Worm (Caenorhabditis elegans) whole organism, mixed stage, embryonic: Measurements from ENCODE around the gene F55G11.6.

Experiments
- M03D4.4 ChIP-seq: sonication (generic microtip); optimal IDR thresholded peaks from 2 replicates; lab custom pipeline; 2017; ENCODE audit warnings: mild to moderate bottlenecking, missing genetic modification characterization, missing compliant biosample characterization
- bed-3 ChIP-seq: fragments of 200-800 bp; sonication (Bioruptor generic); optimal IDR thresholded peaks from 3 replicates; lab custom pipeline; 2018; ENCODE audit warnings: mild to moderate bottlenecking, missing genetic modification characterization, moderate library complexity, missing compliant biosample characterization
- blmp-1 ChIP-seq: fragments of 150-350 bp; optimal IDR thresholded peaks from 2 replicates; lab custom pipeline; 2014; ENCODE audit warnings: missing biosample characterization, missing genetic modification characterization
- ceh-83 ChIP-seq: fragments of 200-800 bp; sonication (Bioruptor generic); optimal IDR thresholded peaks from 2 replicates; lab custom pipeline; 2018; ENCODE audit warnings: mild to moderate bottlenecking, missing genetic modification characterization, missing compliant biosample characterization
- ces-1 ChIP-seq: fragments of 150-350 bp; optimal IDR thresholded peaks from 2 replicates; lab custom pipeline; 2014; ENCODE audit warnings: missing biosample characterization, missing genetic modification reagents, missing genetic modification characterization
- cnd-1 ChIP-seq: fragments of 200-800 bp; sonication (Bioruptor generic); optimal IDR thresholded peaks from 2 replicates; lab custom pipeline; 2018; ENCODE audit warnings: mild to moderate bottlenecking, missing genetic modification characterization, missing compliant biosample characterization
- drap-1 ChIP-seq: fragments of 200-800 bp; sonication (Bioruptor generic); optimal IDR thresholded peaks from 3 replicates; lab custom pipeline; 2018; ENCODE audit warnings: mild to moderate bottlenecking, missing genetic modification characterization, missing compliant biosample characterization
- elt-1 ChIP-seq: sonication (generic microtip); optimal IDR thresholded peaks from 2 replicates; lab custom pipeline; 2017; ENCODE audit warnings: missing genetic modification characterization, mild to moderate bottlenecking, missing compliant biosample characterization, antibody characterized with exemption, moderate library complexity, borderline replicate concordance; ENCODE audit not compliant: insufficient read depth
- elt-3 ChIP-seq: fragments of 150-350 bp; optimal IDR thresholded peaks from 2 replicates; lab custom pipeline; 2014; ENCODE audit warnings: missing biosample characterization, missing genetic modification characterization
- flh-1 ChIP-seq: fragments of 200-800 bp; sonication (Bioruptor generic); optimal IDR thresholded peaks from 2 replicates; lab custom pipeline; 2018; ENCODE audit warnings: mild to moderate bottlenecking, missing genetic modification characterization, moderate library complexity, missing compliant biosample characterization
- hlh-1 ChIP-seq: fragments of 150-350 bp; optimal IDR thresholded peaks from 2 replicates; lab custom pipeline; 2014; ENCODE audit warnings: missing biosample characterization, missing genetic modification reagents, missing genetic modification characterization
- lin-13 ChIP-seq: fragments of 150-350 bp; optimal IDR thresholded peaks from 2 replicates; lab custom pipeline; 2014; ENCODE audit warnings: missing biosample characterization, missing genetic modification characterization
- mab-5 ChIP-seq: fragments of 150-350 bp; optimal IDR thresholded peaks from 2 replicates; lab custom pipeline; 2014; ENCODE audit warnings: missing biosample characterization, missing genetic modification characterization
- mep-1 ChIP-seq: fragments of 150-350 bp; optimal IDR thresholded peaks from 2 replicates; lab custom pipeline; 2017; ENCODE audit warnings: missing biosample characterization, missing genetic modification reagents, missing genetic modification characterization, inconsistent platforms
- mls-2 ChIP-seq: sonication (generic microtip); optimal IDR thresholded peaks from 2 replicates; lab custom pipeline; 2016; ENCODE audit warnings: mild to moderate bottlenecking, missing genetic modification characterization, moderate library complexity, missing compliant biosample characterization
- nhr-12 ChIP-seq: fragments of 150-350 bp; optimal IDR thresholded peaks from 2 replicates; lab custom pipeline; 2014; ENCODE audit warnings: missing biosample characterization, missing genetic modification characterization
- nhr-2 ChIP-seq: fragments of 150-350 bp; optimal IDR thresholded peaks from 2 replicates; lab custom pipeline; 2014; ENCODE audit warnings: missing biosample characterization, missing genetic modification characterization
- nhr-237 ChIP-seq: fragments of 150-350 bp; optimal IDR thresholded peaks from 2 replicates; lab custom pipeline; 2014; ENCODE audit warnings: missing biosample characterization, missing genetic modification characterization
- nhr-76 ChIP-seq: sonication (generic microtip); optimal IDR thresholded peaks from 2 replicates; lab custom pipeline; 2017; ENCODE audit warnings: missing biosample characterization, missing genetic modification characterization
- pha-4 ChIP-seq: fragments of 150-350 bp; optimal IDR thresholded peaks from 2 replicates; lab custom pipeline; 2018; ENCODE audit warnings: missing biosample characterization, missing genetic modification reagents, missing genetic modification characterization
- sem-2 ChIP-seq: fragments of 200-800 bp; sonication (Bioruptor generic); optimal IDR thresholded peaks from 2 replicates; lab custom pipeline; 2018; ENCODE audit warnings: mild to moderate bottlenecking, missing genetic modification characterization, missing compliant biosample characterization
- snpc-4 ChIP-seq: fragments of 150-350 bp; optimal IDR thresholded peaks from 2 replicates; lab custom pipeline; 2014; ENCODE audit warnings: missing biosample characterization, missing genetic modification characterization
- sptf-1 ChIP-seq: sonication (generic microtip); optimal IDR thresholded peaks from 2 replicates; lab custom pipeline; 2017; ENCODE audit warnings: mild to moderate bottlenecking, missing genetic modification characterization, moderate library complexity, missing compliant biosample characterization
- unc-120 ChIP-seq: sonication (generic microtip); optimal IDR thresholded peaks from 2 replicates; lab custom pipeline; 2017; ENCODE audit warnings: missing genetic modification characterization, missing compliant biosample characterization; ENCODE audit not compliant: poor library complexity, severe bottlenecking
- unc-39 ChIP-seq: fragments of 150-350 bp; optimal IDR thresholded peaks from 2 replicates; lab custom pipeline; 2014; ENCODE audit warnings: missing biosample characterization, missing genetic modification characterization
- unc-62 ChIP-seq: fragments of 150-350 bp; optimal IDR thresholded peaks from 2 replicates; lab custom pipeline; 2014; ENCODE audit warnings: missing biosample characterization, missing genetic modification reagents, missing genetic modification characterization
- zip-8 ChIP-seq: fragments of 150-350 bp; optimal IDR thresholded peaks from 2 replicates; lab custom pipeline; 2014; ENCODE audit warnings: missing biosample characterization, missing genetic modification characterization
- ztf-11 ChIP-seq: fragments of 150-350 bp; optimal IDR thresholded peaks from 2 replicates; lab custom pipeline; 2014; ENCODE audit warnings: missing biosample characterization, missing genetic modification characterization

Gene F55G11.6

DNA sequence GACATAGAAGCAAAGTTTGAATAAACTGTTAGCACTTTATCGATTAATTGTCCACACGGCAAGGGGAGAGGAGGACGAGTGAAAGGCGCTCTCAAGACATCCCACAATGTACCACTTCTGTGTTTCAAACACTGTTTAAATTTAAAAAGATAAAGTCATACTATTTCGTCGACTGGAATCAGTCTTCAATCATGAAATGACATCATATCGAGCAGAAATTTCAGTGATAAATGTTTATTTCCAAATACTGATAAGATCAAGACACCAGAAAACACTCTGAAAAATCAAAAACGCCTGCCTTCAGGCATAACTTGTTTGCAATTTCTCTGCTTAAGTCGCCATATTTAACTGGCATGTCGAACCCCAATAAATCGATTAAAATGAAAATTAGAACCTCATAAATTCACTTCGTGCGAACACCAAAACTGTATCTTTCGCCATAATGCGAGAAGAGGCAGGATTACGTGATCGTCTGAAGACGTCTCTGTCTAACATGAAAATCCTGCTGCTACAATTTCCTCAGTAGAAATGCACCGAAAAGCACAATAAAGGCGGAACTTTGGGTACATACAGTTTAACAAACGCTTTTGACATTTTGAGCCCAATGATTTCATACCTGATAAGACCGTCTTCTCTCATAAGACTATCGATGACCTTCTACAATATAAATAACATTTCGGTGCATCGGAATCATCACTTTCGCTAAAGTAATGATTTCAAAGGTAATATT, 20.6 kb downstream of the F55G11.6 start, which contains the start of gene K10D11.2:
TSS of gene K10D11.2 (plus strand) at position 680 of the 730 bp plus-strand sequence.
- TF ChIP-seq elt-1 (tag; lab: Kevin White, UChicago) (no peak), mab-5 (tag; lab: Kevin White, UChicago) (no peak), cnd-1 (tag; lab: Kevin White, UChicago) (no peak), unc-62 (GFP tag; lab: Kevin White, UChicago) (no peak), mep-1 (tag; lab: Kevin White, UChicago) (no peak), sem-2 (no peak), flh-1 (GFP tag; lab: Kevin White, UChicago) (no peak), unc-39 (tag; lab: Kevin White, UChicago) (no peak), unc-120 (tag; lab: Kevin White, UChicago) (no peak), nhr-2 (tag; lab: Kevin White, UChicago) (no peak), elt-3 (tag; lab: Kevin White, UChicago) (no peak), blmp-1 (no peak), snpc-4 (tag; lab: Kevin White, UChicago) (no peak), bed-3 (GFP tag; lab: Kevin White, UChicago) (no peak), M03D4.4 (tag; lab: Kevin White, UChicago) (no peak)

DNA sequence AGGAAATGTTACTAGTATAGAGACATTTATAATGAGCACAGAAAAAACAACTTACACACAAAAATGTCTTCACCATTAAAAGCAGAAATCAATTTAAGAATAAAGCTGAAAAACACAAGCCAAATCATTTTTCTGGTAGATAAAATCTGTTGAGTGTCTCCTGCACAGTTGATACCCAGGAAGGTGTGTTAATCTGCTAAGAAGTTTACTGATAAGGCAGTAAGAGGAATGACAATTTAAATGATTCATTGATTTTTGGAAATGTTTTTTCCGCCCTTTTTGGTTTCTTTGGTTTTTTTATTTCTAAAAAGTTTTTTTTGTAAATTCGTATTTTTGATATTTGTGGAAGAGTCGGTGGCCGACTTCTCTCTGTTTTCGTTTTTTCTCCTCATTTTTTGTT, 28.1 kb downstream of the F55G11.6 start, which contains the start of gene K10D11.3:
TSS of gene K10D11.3 (minus strand) at position 174 of the 400 bp plus-strand sequence.
- TF ChIP-seq mep-1 (tag; lab: Kevin White, UChicago) (no peak), zip-8 (no peak), hlh-1 (tag; lab: Kevin White, UChicago) (no peak), mab-5 (tag; lab: Kevin White, UChicago) (no peak), unc-39 (tag; lab: Kevin White, UChicago) (no peak)

DNA sequence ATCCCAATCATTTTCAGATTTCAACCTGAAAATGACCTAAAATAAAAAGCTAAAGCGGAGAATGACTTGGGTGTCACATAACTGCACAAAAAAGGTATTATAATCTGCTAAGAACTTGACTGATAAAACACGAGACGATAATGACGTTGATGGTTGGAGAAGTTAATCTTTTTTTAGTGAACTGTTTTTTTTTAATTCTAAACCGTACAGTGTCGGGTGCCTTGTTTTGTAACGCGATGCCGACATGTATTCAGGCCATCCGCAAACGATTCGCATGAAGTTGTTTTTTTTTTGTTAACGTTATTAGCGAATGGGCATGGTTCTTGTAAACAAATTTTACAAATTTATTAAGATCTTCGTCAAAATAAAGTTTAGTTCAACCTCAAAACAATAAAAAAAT, 31.5 kb downstream of the F55G11.6 start, which contains the start of gene K10D11.6:
TSS of gene K10D11.6 (minus strand) at position 101 of the 400 bp plus-strand sequence.
- TF ChIP-seq drap-1 (no peak), unc-120 (tag; lab: Kevin White, UChicago) (no peak), unc-62 (GFP tag; lab: Kevin White, UChicago) (no peak), flh-1 (GFP tag; lab: Kevin White, UChicago) (no peak)

DNA sequence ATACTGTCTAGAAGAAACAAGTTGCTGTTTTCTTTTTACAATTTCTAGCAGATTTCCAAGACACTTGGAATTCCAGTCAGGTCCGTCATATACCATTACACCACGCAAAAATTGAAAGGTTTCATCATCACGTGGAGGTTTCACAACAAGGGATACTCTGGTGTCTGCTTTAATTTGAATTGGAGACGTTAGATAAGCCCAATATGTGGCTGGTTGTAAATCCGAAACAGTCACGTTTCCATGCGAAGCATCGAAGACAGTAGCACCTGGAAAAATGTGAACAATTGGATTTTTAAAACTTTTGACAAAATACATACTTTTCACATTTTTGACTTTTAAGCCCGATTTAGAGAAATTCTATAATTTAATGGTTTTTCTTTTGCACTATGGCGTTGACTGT, 32.8 kb downstream of the F55G11.6 start:
- no peak for TF ChIP-seq sem-2
- TF ChIP-seq ztf-11 = no peak
- TF ChIP-seq drap-1 = no peak
- TF ChIP-seq elt-3 (tag; lab: Kevin White, UChicago) = no peak
- no peak for TF ChIP-seq lin-13 (tag; lab: Kevin White, UChicago)
- no peak for TF ChIP-seq bed-3 (GFP tag; lab: Kevin White, UChicago)
- TF ChIP-seq cnd-1 (tag; lab: Kevin White, UChicago) = no peak
- TF ChIP-seq sptf-1 (tag; lab: Kevin White, UChicago) = no peak
- TF ChIP-seq ces-1 (GFP tag; lab: Kevin White, UChicago) = no peak
- TF ChIP-seq M03D4.4 (tag; lab: Kevin White, UChicago) = no peak
- TF ChIP-seq pha-4 = no peak
- TF ChIP-seq elt-1 (tag; lab: Kevin White, UChicago) = no peak
- TF ChIP-seq mep-1 (tag; lab: Kevin White, UChicago) = no peak
- no peak for TF ChIP-seq unc-120 (tag; lab: Kevin White, UChicago)
- no peak for TF ChIP-seq zip-8

DNA sequence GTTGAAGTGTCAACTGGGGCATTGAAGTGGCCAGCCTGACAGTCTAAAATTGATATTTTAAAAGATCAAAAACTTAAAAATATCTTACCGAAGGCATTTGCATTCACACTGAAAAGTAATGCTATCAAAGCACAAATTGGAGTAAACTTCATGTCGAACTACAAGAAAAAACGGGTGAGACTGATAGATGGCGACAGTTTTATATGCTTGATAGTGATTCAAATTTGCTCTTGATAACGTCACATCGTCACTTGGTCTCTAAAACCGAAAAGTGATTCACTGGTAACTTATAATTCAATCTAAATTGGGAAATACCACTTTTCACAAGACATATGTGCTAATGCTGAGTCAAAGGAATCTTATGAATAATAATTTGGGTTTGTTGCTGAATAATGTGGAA, 33.8 kb downstream of the F55G11.6 start, which contains the start of gene K10D11.5:
TSS of gene K10D11.5 (minus strand) at position 215 of the 400 bp plus-strand sequence.
- no peak for TF ChIP-seq mls-2 (tag; lab: Kevin White, UChicago)
- no peak for TF ChIP-seq ztf-11
- TF ChIP-seq lin-13 (tag; lab: Kevin White, UChicago) = no peak
- no peak for TF ChIP-seq M03D4.4 (tag; lab: Kevin White, UChicago)
- no peak for TF ChIP-seq mep-1 (tag; lab: Kevin White, UChicago)
- no peak for TF ChIP-seq pha-4
- TF ChIP-seq sem-2 = no peak
- no peak for TF ChIP-seq elt-1 (tag; lab: Kevin White, UChicago)
- no peak for TF ChIP-seq unc-120 (tag; lab: Kevin White, UChicago)
- TF ChIP-seq nhr-76 = no peak
- TF ChIP-seq flh-1 (GFP tag; lab: Kevin White, UChicago) = no peak
- TF ChIP-seq nhr-12 = no peak
- no peak for TF ChIP-seq ceh-83
- no peak for TF ChIP-seq snpc-4 (tag; lab: Kevin White, UChicago)
- no peak for TF ChIP-seq nhr-237
- no peak for TF ChIP-seq nhr-2 (tag; lab: Kevin White, UChicago)
